Worm (Caenorhabditis elegans): ENCODE measurements around the gene coq-8.

Gene coq-8

DNA sequence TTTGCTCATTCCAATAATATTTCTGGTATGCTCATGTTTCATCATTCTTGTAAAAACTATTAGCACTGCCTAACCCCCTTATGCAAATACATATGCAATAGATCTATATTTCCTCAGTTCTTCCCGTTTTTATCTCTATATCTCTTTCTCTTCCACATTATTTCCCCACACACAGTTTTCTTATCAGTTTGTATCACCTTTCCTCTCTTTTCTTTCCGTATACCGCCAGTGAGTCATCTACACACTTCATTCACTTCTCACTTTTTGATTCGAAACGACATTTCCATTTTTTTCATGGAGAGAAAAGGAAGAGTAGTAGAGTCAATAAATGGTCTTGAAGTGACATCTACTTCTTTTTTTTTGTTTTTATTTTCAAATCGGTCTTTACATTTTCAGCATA is 43.1 kb downstream of the coq-8 start:
- TF ChIP-seq T22C8.4 (GFP tag; IDR thresholded peaks at IDR 0.05) (no peak), cog-1 (tag; optimal IDR thresholded peaks at IDR 0.05) (no peak), ztf-23 (GFP tag; IDR thresholded peaks at IDR 0.05) (no peak), klf-2 (GFP tag; conservative IDR thresholded peaks at IDR 0.05) (no peak), flt-1 (GFP tag; IDR thresholded peaks at IDR 0.05) (no peak), ztf-29 (GFP tag; IDR thresholded peaks at IDR 0.05) (no peak), ref-1 (GFP tag; conservative IDR thresholded peaks at IDR 0.05) (no peak)

DNA sequence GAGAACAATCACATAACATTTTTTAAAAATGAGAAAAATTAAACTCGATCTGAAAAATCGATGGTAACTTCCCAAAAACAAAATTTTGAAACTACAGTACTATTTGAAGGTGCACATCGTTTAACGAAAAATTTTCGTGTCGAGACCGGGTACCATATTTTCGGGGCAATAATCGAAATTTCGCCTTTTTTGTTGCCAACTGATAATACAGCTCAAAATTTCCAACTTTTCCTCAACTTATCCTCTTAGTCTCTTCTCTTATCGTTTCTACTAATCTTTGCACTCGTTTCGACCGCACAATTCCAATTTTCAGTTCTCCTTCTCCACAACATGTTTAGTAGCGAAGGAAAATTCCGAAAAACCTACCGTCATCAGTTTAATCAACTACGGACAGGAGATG is 43.7 kb downstream of the coq-8 start, which contains the start of gene rom-1:
Gene rom-1, plus strand, starts transcription at position 301 of the 400 bp plus-strand sequence.
- TF ChIP-seq klf-2 (GFP tag; conservative IDR thresholded peaks at IDR 0.05) (no peak), flt-1 (GFP tag; IDR thresholded peaks at IDR 0.05) (no peak), tab-1 (GFP tag; IDR thresholded peaks at IDR 0.05) (no peak), cog-1 (tag; optimal IDR thresholded peaks at IDR 0.05) (no peak), ztf-29 (GFP tag; IDR thresholded peaks at IDR 0.05) (no peak), ztf-23 (GFP tag; IDR thresholded peaks at IDR 0.05) (no peak), T22C8.4 (GFP tag; IDR thresholded peaks at IDR 0.05) (no peak), med-1 (GFP tag; optimal IDR thresholded peaks at IDR 0.05; ENCODE audit: insufficient read depth) (no peak), ref-1 (GFP tag; conservative IDR thresholded peaks at IDR 0.05) (no peak)

DNA sequence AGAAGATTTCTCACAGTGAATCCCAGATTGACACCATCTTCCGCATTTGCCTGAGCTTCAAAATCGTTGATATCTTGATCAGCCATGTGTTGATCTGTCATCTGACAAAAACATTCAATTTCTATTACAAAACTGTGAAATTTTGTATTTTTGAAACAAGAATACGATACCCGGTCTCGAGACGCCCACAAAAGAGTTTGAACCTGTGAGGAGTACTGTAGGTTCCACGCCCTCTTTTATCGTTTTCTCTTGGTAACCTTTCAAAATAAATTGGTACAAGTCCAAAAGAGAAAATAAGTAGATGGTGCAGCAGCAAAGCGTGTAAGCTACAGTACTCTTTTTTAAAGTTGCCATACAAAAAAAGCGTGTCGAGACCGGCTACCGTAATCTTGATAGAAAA is 46.7 kb downstream of the coq-8 start, which contains the start of gene F26F4.12:
Gene F26F4.12, minus strand, starts transcription at position 101 of the 400 bp plus-strand sequence.
- TF ChIP-seq ztf-23 (GFP tag; IDR thresholded peaks at IDR 0.05): no peak
- TF ChIP-seq cog-1 (tag; optimal IDR thresholded peaks at IDR 0.05): no peak
- no peak for TF ChIP-seq flt-1 (GFP tag; IDR thresholded peaks at IDR 0.05)
- TF ChIP-seq med-1 (GFP tag; optimal IDR thresholded peaks at IDR 0.05; ENCODE audit: insufficient read depth): no peak
- no peak for TF ChIP-seq ztf-29 (GFP tag; IDR thresholded peaks at IDR 0.05)
- no peak for TF ChIP-seq T22C8.4 (GFP tag; IDR thresholded peaks at IDR 0.05)
- no peak for TF ChIP-seq ref-1 (GFP tag; conservative IDR thresholded peaks at IDR 0.05)
- no peak for TF ChIP-seq klf-2 (GFP tag; conservative IDR thresholded peaks at IDR 0.05)
- no peak for TF ChIP-seq tab-1 (GFP tag; IDR thresholded peaks at IDR 0.05)

DNA sequence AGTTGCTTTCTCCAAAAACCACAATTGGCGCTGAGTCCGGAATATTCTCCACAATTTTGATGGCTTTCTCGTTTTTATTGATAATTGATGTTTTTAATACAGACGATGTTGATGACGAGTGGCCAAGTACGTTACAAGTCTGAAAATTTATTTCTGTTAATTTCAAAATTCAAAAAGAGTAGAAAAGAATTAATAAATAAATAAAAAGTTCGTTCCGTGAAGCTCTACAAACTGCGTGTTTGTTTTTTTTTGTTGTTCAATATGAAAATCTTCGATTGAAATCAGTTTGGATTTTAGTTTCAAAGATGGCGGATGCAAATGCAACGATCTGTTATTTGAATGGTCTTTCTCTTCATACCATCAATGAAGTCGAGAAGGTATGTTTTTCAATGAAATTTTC is 47.7 kb downstream of the coq-8 start, which contains the start of gene F26F4.2:
Gene F26F4.2, plus strand, starts transcription at position 301 of the 400 bp plus-strand sequence.
- TF ChIP-seq flt-1 (GFP tag; IDR thresholded peaks at IDR 0.05): no peak

DNA sequence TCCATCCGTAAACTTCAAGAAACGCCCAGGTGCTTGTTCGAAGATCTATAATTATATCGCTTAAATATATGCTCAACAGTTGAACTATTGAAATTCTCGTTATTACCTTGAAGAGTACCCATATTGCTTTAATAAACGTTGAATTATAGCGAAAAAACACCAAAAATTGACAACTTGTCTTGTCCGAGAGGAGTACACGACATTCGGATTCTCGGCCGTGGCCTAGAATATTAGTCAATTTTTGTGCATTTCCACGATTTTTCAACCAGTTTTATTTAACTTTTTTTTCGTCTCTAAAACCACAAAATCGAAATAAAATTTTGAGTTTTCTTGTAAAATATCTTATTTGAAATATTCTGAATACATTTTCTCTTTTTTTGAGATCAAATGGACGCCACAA is 49.1 kb downstream of the coq-8 start, which contains the start of the genes F26F4.9 and cee-1:
Gene F26F4.9, minus strand, starts transcription at position 205 of the 400 bp plus-strand sequence.
Gene cee-1, plus strand, starts transcription at position 383 of the 400 bp plus-strand sequence.
- TF ChIP-seq ztf-29 (GFP tag; IDR thresholded peaks at IDR 0.05) (no peak), cog-1 (tag; optimal IDR thresholded peaks at IDR 0.05) (peak; percentile 36)

DNA sequence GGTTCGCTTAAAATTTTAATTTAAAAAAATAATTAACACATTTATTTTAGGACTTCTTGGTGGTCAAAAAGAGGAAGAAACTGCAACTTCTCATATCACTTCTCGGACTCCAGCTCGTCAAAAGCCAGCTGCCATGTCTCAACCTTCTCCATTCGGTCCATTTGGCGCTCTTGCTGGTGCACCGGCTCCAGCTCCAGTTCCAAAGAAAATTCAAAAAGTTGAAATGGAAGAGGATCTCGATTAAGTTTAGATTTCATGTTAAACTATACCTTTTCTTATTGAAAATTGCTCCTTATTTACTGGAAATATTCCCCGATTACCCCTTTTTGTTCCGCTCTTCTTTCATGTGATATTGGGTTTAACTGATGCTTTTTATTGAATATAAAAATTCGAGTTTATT is 50.5 kb downstream of the coq-8 start:
- no peak for TF ChIP-seq klf-2 (GFP tag; conservative IDR thresholded peaks at IDR 0.05)
- TF ChIP-seq ztf-23 (GFP tag; IDR thresholded peaks at IDR 0.05): no peak
- TF ChIP-seq med-1 (GFP tag; optimal IDR thresholded peaks at IDR 0.05; ENCODE audit: insufficient read depth): no peak
- no peak for TF ChIP-seq cog-1 (tag; optimal IDR thresholded peaks at IDR 0.05)
